Fruit fly (Drosophila melanogaster): Measurements from ENCODE around the gene mtsh.

mtsh gene

dm6 chr2L:8326414-8327271 is 6.9 kb upstream of the mtsh start (continued):
- TF ChIP-seq dac (GFP tag; optimal IDR thresholded peaks at IDR 0.05) (no peak), Ets96B (tag; optimal IDR thresholded peaks at IDR 0.05) (no peak), CG9139 (GFP tag; optimal IDR thresholded peaks at IDR 0.05) (no peak), topi (GFP tag; optimal IDR thresholded peaks at IDR 0.05) (peak; percentile 27), Smox (GFP tag; optimal IDR thresholded peaks at IDR 0.05) (peak; percentile 11), Hr39 (GFP tag; optimal IDR thresholded peaks at IDR 0.05) (peak; percentile 16), CG11902 (GFP tag; optimal IDR thresholded peaks at IDR 0.05) (no peak), CG6276 (GFP tag; optimal IDR thresholded peaks at IDR 0.05) (no peak), CG10631 (GFP tag; optimal IDR thresholded peaks at IDR 0.05) (peak; percentile 12), fd85E (GFP tag; optimal IDR thresholded peaks at IDR 0.05) (no peak)

dm6 chr2L:8325150-8325549 is 5.4 kb upstream of the mtsh start, which contains the start of gene CG7781:
Gene CG7781, minus strand, starts transcription at chr2L:8325409.
- TF ChIP-seq CG34406 (GFP tag; optimal IDR thresholded peaks at IDR 0.05) (no peak), CG8632 (GFP tag; optimal IDR thresholded peaks at IDR 0.05) (no peak), Met (GFP tag; optimal IDR thresholded peaks at IDR 0.05) (no peak), acj6 (GFP tag; optimal IDR thresholded peaks at IDR 0.05) (no peak), eg (GFP tag; IDR thresholded peaks at IDR 0.05) (0 out of 3 replicates have a peak, but pooled peaks have one; percentile 13), esn (GFP tag; optimal IDR thresholded peaks at IDR 0.05) (no peak), Eip78C (GFP tag) (no peak), CG15336 (GFP tag; IDR thresholded peaks at IDR 0.05) (peak; percentile 37; the same call in 1 of the 2 replicates), CG8119 (GFP tag; IDR thresholded peaks at IDR 0.05) (0 out of 3 replicates have a peak, but pooled peaks have one; percentile 13), Lpt (GFP tag; optimal IDR thresholded peaks at IDR 0.05) (no peak), Sox102F (GFP tag; optimal IDR thresholded peaks at IDR 0.05) (no peak), CG6854 (GFP tag; optimal IDR thresholded peaks at IDR 0.05) (no peak), CG16779 (tag; optimal IDR thresholded peaks at IDR 0.05) (no peak), topi (GFP tag; optimal IDR thresholded peaks at IDR 0.05) (no peak), CG1621 (tag; optimal IDR thresholded peaks at IDR 0.05) (no peak), fd59A (GFP tag; optimal IDR thresholded peaks at IDR 0.05) (no peak)

dm6 chr2L:8311741-8312140 is 8.0 kb downstream of the mtsh start:
- TF ChIP-seq CG6276 (GFP tag; optimal IDR thresholded peaks at IDR 0.05) (no peak), ss (GFP tag; optimal IDR thresholded peaks at IDR 0.05) (no peak), dac (GFP tag; optimal IDR thresholded peaks at IDR 0.05) (no peak), CG16779 (tag; optimal IDR thresholded peaks at IDR 0.05) (no peak), acj6 (GFP tag; optimal IDR thresholded peaks at IDR 0.05) (no peak), CG6163 (GFP tag; IDR thresholded peaks at IDR 0.05) (no peak), Eip78C (GFP tag) (no peak), fd85E (GFP tag; optimal IDR thresholded peaks at IDR 0.05) (no peak), CG1621 (tag; optimal IDR thresholded peaks at IDR 0.05) (no peak), achi (GFP tag; optimal IDR thresholded peaks at IDR 0.05) (no peak), CG11762 (GFP tag; optimal IDR thresholded peaks at IDR 0.05; ENCODE audit: insufficient read depth) (no peak), Hr38 (GFP tag; optimal IDR thresholded peaks at IDR 0.05) (no peak)

dm6 chr2L:8311091-8311490 is 8.6 kb downstream of the mtsh start, which contains the start of the genes CG7810 and CG7806:
Gene CG7810, minus strand, starts transcription at chr2L:8311195.
Gene CG7806, plus strand, starts transcription at chr2L:8311399.
- TF ChIP-seq CG6808 (GFP tag; optimal IDR thresholded peaks at IDR 0.05) = no peak
- TF ChIP-seq Lpt (GFP tag; optimal IDR thresholded peaks at IDR 0.05) = peak; percentile 80
- peak; percentile 75 for TF ChIP-seq CG6854 (GFP tag; optimal IDR thresholded peaks at IDR 0.05)
- no peak for TF ChIP-seq CG4318 (GFP tag; optimal IDR thresholded peaks at IDR 0.05)
- peak; percentile 86 for TF ChIP-seq Ets96B (tag; optimal IDR thresholded peaks at IDR 0.05)
- TF ChIP-seq CG11762 (GFP tag; optimal IDR thresholded peaks at IDR 0.05; ENCODE audit: insufficient read depth) = peak; percentile 82
- TF ChIP-seq fd85E (GFP tag; optimal IDR thresholded peaks at IDR 0.05) = no peak
- TF ChIP-seq Hr39 (GFP tag; optimal IDR thresholded peaks at IDR 0.05) = peak; percentile 91
- peak; percentile 90 for TF ChIP-seq OdsH (GFP tag; optimal IDR thresholded peaks at IDR 0.05)
- peak; percentile 85 for TF ChIP-seq CG8319 (GFP tag; optimal IDR thresholded peaks at IDR 0.05)
- TF ChIP-seq Met (GFP tag; optimal IDR thresholded peaks at IDR 0.05) = no peak
- TF ChIP-seq CG15336 (GFP tag; IDR thresholded peaks at IDR 0.05) = peak; percentile 96
- TF ChIP-seq CG7368 (GFP tag; optimal IDR thresholded peaks at IDR 0.05) = no peak
- TF ChIP-seq CG11902 (GFP tag; optimal IDR thresholded peaks at IDR 0.05) = no peak
- peak; percentile 73 for TF ChIP-seq fd59A (GFP tag; optimal IDR thresholded peaks at IDR 0.05)
- no peak for TF ChIP-seq vri (GFP tag; optimal IDR thresholded peaks at IDR 0.05)
- TF ChIP-seq pdm3 (GFP tag; optimal IDR thresholded peaks at IDR 0.05) = no peak
- peak; percentile 93 for TF ChIP-seq CG34406 (GFP tag; optimal IDR thresholded peaks at IDR 0.05)
- TF ChIP-seq svp (GFP tag) = no peak
- TF ChIP-seq dsx (GFP tag; optimal IDR thresholded peaks at IDR 0.05; ENCODE audit: poor library complexity, severe bottlenecking) = peak; percentile 85
- TF ChIP-seq Gug (GFP tag; IDR thresholded peaks at IDR 0.05) = peak; percentile 88
- TF ChIP-seq topi (GFP tag; optimal IDR thresholded peaks at IDR 0.05) = peak; percentile 89
- TF ChIP-seq CG16779 (tag; optimal IDR thresholded peaks at IDR 0.05) = no peak
- TF ChIP-seq CG32006 (GFP tag; optimal IDR thresholded peaks at IDR 0.05) = no peak
- no peak; the same call in 1 of the 3 replicates for TF ChIP-seq eg (GFP tag; IDR thresholded peaks at IDR 0.05)
- TF ChIP-seq Hr38 (GFP tag; optimal IDR thresholded peaks at IDR 0.05) = peak; percentile 37
- peak; percentile 95 for TF ChIP-seq esn (GFP tag; optimal IDR thresholded peaks at IDR 0.05)
